Worm (Caenorhabditis elegans) whole organism, mixed stage, embryonic: Measurements from ENCODE around the gene F44E2.4.

Source experiments
- M03D4.4 ChIP-seq: sonication (generic microtip); optimal IDR thresholded peaks from 2 replicates; lab custom pipeline; 2017; ENCODE audit warnings: mild to moderate bottlenecking, missing genetic modification characterization, missing compliant biosample characterization
- bed-3 ChIP-seq: fragments of 200-800 bp; sonication (Bioruptor generic); optimal IDR thresholded peaks from 3 replicates; lab custom pipeline; 2018; ENCODE audit warnings: mild to moderate bottlenecking, missing genetic modification characterization, moderate library complexity, missing compliant biosample characterization
- blmp-1 ChIP-seq: fragments of 150-350 bp; optimal IDR thresholded peaks from 2 replicates; lab custom pipeline; 2014; ENCODE audit warnings: missing biosample characterization, missing genetic modification characterization
- ceh-39 ChIP-seq: fragments of 150-350 bp; optimal IDR thresholded peaks from 2 replicates; lab custom pipeline; 2014; ENCODE audit warnings: missing biosample characterization, missing genetic modification characterization
- ceh-43 ChIP-seq: fragments of 200-800 bp; sonication (Bioruptor generic); optimal IDR thresholded peaks from 2 replicates; lab custom pipeline; 2018; ENCODE audit warnings: mild to moderate bottlenecking, missing genetic modification characterization, moderate library complexity, missing compliant biosample characterization
- ceh-83 ChIP-seq: fragments of 200-800 bp; sonication (Bioruptor generic); optimal IDR thresholded peaks from 2 replicates; lab custom pipeline; 2018; ENCODE audit warnings: mild to moderate bottlenecking, missing genetic modification characterization, missing compliant biosample characterization
- ces-1 ChIP-seq: fragments of 150-350 bp; optimal IDR thresholded peaks from 2 replicates; lab custom pipeline; 2014; ENCODE audit warnings: missing biosample characterization, missing genetic modification reagents, missing genetic modification characterization
- drap-1 ChIP-seq: fragments of 200-800 bp; sonication (Bioruptor generic); optimal IDR thresholded peaks from 3 replicates; lab custom pipeline; 2018; ENCODE audit warnings: mild to moderate bottlenecking, missing genetic modification characterization, missing compliant biosample characterization
- elt-1 ChIP-seq: sonication (generic microtip); optimal IDR thresholded peaks from 2 replicates; lab custom pipeline; 2017; ENCODE audit warnings: missing genetic modification characterization, mild to moderate bottlenecking, missing compliant biosample characterization, antibody characterized with exemption, moderate library complexity, borderline replicate concordance; ENCODE audit not compliant: insufficient read depth
- elt-3 ChIP-seq: fragments of 150-350 bp; optimal IDR thresholded peaks from 2 replicates; lab custom pipeline; 2014; ENCODE audit warnings: missing biosample characterization, missing genetic modification characterization
- flh-1 ChIP-seq: fragments of 200-800 bp; sonication (Bioruptor generic); optimal IDR thresholded peaks from 2 replicates; lab custom pipeline; 2018; ENCODE audit warnings: mild to moderate bottlenecking, missing genetic modification characterization, moderate library complexity, missing compliant biosample characterization
- ham-2 ChIP-seq: fragments of 200-800 bp; sonication (Bioruptor generic); optimal IDR thresholded peaks from 2 replicates; lab custom pipeline; 2018; ENCODE audit warnings: mild to moderate bottlenecking, missing genetic modification characterization, missing compliant biosample characterization
- hlh-1 ChIP-seq: fragments of 150-350 bp; optimal IDR thresholded peaks from 2 replicates; lab custom pipeline; 2014; ENCODE audit warnings: missing biosample characterization, missing genetic modification reagents, missing genetic modification characterization
- lin-13 ChIP-seq: fragments of 150-350 bp; optimal IDR thresholded peaks from 2 replicates; lab custom pipeline; 2014; ENCODE audit warnings: missing biosample characterization, missing genetic modification characterization
- lin-32 ChIP-seq: fragments of 200-800 bp; sonication (Bioruptor generic); optimal IDR thresholded peaks from 2 replicates; lab custom pipeline; 2018; ENCODE audit warnings: mild to moderate bottlenecking, missing genetic modification characterization, missing compliant biosample characterization
- lsy-2 ChIP-seq: fragments of 150-350 bp; optimal IDR thresholded peaks from 2 replicates; lab custom pipeline; 2014; ENCODE audit warnings: missing biosample characterization, missing genetic modification characterization
- mab-5 ChIP-seq: fragments of 150-350 bp; optimal IDR thresholded peaks from 2 replicates; lab custom pipeline; 2014; ENCODE audit warnings: missing biosample characterization, missing genetic modification characterization
- mls-2 ChIP-seq: sonication (generic microtip); optimal IDR thresholded peaks from 2 replicates; lab custom pipeline; 2016; ENCODE audit warnings: mild to moderate bottlenecking, missing genetic modification characterization, moderate library complexity, missing compliant biosample characterization
- nhr-12 ChIP-seq: fragments of 150-350 bp; optimal IDR thresholded peaks from 2 replicates; lab custom pipeline; 2014; ENCODE audit warnings: missing biosample characterization, missing genetic modification characterization
- nhr-2 ChIP-seq: fragments of 150-350 bp; optimal IDR thresholded peaks from 2 replicates; lab custom pipeline; 2014; ENCODE audit warnings: missing biosample characterization, missing genetic modification characterization
- nhr-237 ChIP-seq: fragments of 150-350 bp; optimal IDR thresholded peaks from 2 replicates; lab custom pipeline; 2014; ENCODE audit warnings: missing biosample characterization, missing genetic modification characterization
- nhr-28 ChIP-seq: fragments of 150-350 bp; optimal IDR thresholded peaks from 2 replicates; lab custom pipeline; 2014; ENCODE audit warnings: missing biosample characterization, missing genetic modification characterization
- nhr-76 ChIP-seq: sonication (generic microtip); optimal IDR thresholded peaks from 2 replicates; lab custom pipeline; 2017; ENCODE audit warnings: missing biosample characterization, missing genetic modification characterization
- pha-4 ChIP-seq: fragments of 150-350 bp; optimal IDR thresholded peaks from 2 replicates; lab custom pipeline; 2018; ENCODE audit warnings: missing biosample characterization, missing genetic modification reagents, missing genetic modification characterization
- snpc-4 ChIP-seq: fragments of 150-350 bp; optimal IDR thresholded peaks from 2 replicates; lab custom pipeline; 2014; ENCODE audit warnings: missing biosample characterization, missing genetic modification characterization
- sptf-1 ChIP-seq: sonication (generic microtip); optimal IDR thresholded peaks from 2 replicates; lab custom pipeline; 2017; ENCODE audit warnings: mild to moderate bottlenecking, missing genetic modification characterization, moderate library complexity, missing compliant biosample characterization
- tbx-8 ChIP-seq: fragments of 200-800 bp; sonication (Bioruptor generic); optimal IDR thresholded peaks from 2 replicates; lab custom pipeline; 2018; ENCODE audit warnings: mild to moderate bottlenecking, missing genetic modification characterization, moderate library complexity, missing compliant biosample characterization
- unc-120 ChIP-seq: sonication (generic microtip); optimal IDR thresholded peaks from 2 replicates; lab custom pipeline; 2017; ENCODE audit warnings: missing genetic modification characterization, missing compliant biosample characterization; ENCODE audit not compliant: poor library complexity, severe bottlenecking
- unc-62 ChIP-seq: fragments of 150-350 bp; optimal IDR thresholded peaks from 2 replicates; lab custom pipeline; 2014; ENCODE audit warnings: missing biosample characterization, missing genetic modification reagents, missing genetic modification characterization
- zip-8 ChIP-seq: fragments of 150-350 bp; optimal IDR thresholded peaks from 2 replicates; lab custom pipeline; 2014; ENCODE audit warnings: missing biosample characterization, missing genetic modification characterization

Gene F44E2.4

ce11 chrIII:8839813-8840212, 1.6 kb upstream of the F44E2.4 start:
- TF ChIP-seq ham-2 (GFP tag; lab: Kevin White, UChicago) (peak; percentile 77), elt-1 (tag; lab: Kevin White, UChicago) (peak; percentile 26), mls-2 (tag; lab: Kevin White, UChicago) (no peak)

DNA sequence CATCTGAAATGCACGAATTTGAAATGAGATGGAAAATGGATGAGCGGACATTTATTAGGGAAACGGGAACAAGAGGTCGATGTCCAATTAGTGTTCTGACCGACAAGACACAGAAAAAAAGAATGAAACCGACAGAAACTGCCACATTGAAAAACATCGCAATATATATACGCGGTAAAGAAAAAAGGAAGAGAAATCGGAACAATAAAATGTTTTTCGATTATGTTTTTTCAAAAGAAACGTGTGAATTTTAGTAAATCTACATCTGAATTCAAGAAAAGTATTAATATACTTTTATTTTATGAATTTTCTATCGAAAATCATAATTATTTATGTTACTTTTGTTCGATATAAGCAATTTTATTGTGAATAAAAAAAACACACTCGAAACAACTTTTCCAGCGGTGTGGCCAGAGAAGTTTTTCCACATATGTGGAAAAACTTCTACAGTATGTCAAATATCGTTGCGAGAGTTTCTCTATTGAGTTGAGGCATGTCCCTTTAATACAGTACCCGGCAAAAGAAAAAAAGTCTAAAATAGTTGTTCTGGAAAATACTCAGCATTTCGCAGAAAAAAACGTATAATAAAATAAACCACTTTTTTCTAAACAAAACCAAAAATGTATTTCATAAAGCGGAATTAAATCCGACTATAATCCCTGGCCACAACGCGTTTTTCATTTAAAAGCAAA, 7.0 kb downstream of the F44E2.4 start, which contains the start of gene F44E2.10:
F44E2.10 (minus strand) TSS at position 51 of the 692 bp plus-strand sequence.
- no peak for TF ChIP-seq M03D4.4
- TF ChIP-seq drap-1 (GFP tag; lab: Kevin White, UChicago): no peak
- TF ChIP-seq unc-62: no peak
- TF ChIP-seq ceh-83 (GFP tag; lab: Kevin White, UChicago): no peak
- no peak for TF ChIP-seq snpc-4 (tag; lab: Kevin White, UChicago)
- no peak for TF ChIP-seq mab-5 (tag; lab: Kevin White, UChicago)
- TF ChIP-seq nhr-237 (tag; lab: Kevin White, UChicago): no peak
- TF ChIP-seq nhr-12 (tag; lab: Kevin White, UChicago): no peak
- no peak for TF ChIP-seq hlh-1 (tag; lab: Kevin White, UChicago)
- TF ChIP-seq tbx-8 (GFP tag; lab: Kevin White, UChicago): no peak
- no peak for TF ChIP-seq ceh-43
- no peak for TF ChIP-seq ceh-39 (tag; lab: Kevin White, UChicago)
- TF ChIP-seq flh-1: no peak

- TF ChIP-seq hlh-1 (tag; lab: Kevin White, UChicago) (peak; percentile 12), zip-8 (tag; lab: Kevin White, UChicago) (no peak), pha-4 (tag; lab: Kevin White, UChicago) (no peak), nhr-2 (tag; lab: Kevin White, UChicago) (no peak), ces-1 (GFP tag; lab: Kevin White, UChicago) (peak; percentile 93)
Observed at ce11 chrIII:8829245-8829644, 9.0 kb downstream of the F44E2.4 start, which contains the start of gene F44E2.3. Gene F44E2.3 (minus strand): TSS chrIII:8829305.

ce11 chrIII:8827128-8827527, 11.1 kb downstream of the F44E2.4 start, which contains the start of gene F54F2.9:
Gene F54F2.9 (minus strand): TSS chrIII:8827228.
- TF ChIP-seq elt-3 (tag; lab: Kevin White, UChicago): no peak
- no peak for TF ChIP-seq nhr-28 (tag; lab: Kevin White, UChicago)
- TF ChIP-seq drap-1 (GFP tag; lab: Kevin White, UChicago): no peak
- no peak for TF ChIP-seq mls-2 (tag; lab: Kevin White, UChicago)
- TF ChIP-seq tbx-8 (GFP tag; lab: Kevin White, UChicago): no peak
- TF ChIP-seq sptf-1 (tag; lab: Kevin White, UChicago): no peak
- TF ChIP-seq, all 35 proteins: peak for 0

DNA sequence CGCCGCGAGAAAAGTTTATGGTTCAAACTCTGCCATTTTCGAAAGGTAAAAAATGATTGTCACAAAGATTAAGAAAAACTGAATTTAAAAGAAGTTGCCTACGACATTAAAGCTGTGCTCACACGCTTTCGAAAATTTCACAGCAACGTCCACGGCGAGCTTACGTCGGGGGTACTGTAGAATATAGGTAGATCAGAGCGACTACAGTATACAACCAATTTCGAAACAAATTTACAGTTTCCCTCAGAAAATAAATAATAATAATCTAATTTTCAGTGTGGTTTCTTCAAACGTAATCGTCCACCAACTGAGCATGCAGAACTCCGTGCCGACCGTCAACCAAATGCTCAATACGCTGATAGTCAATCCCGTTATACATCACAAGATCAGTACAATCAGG, 13.7 kb downstream of the F44E2.4 start:
- TF ChIP-seq unc-120 (no peak), bed-3 (no peak), mls-2 (tag; lab: Kevin White, UChicago) (no peak), drap-1 (GFP tag; lab: Kevin White, UChicago) (no peak), M03D4.4 (no peak), blmp-1 (tag; lab: Kevin White, UChicago) (no peak), lin-32 (GFP tag; lab: Kevin White, UChicago) (no peak), ceh-83 (GFP tag; lab: Kevin White, UChicago) (no peak), nhr-28 (tag; lab: Kevin White, UChicago) (no peak), nhr-237 (tag; lab: Kevin White, UChicago) (no peak), pha-4 (tag; lab: Kevin White, UChicago) (no peak), lsy-2 (tag; lab: Kevin White, UChicago) (no peak), nhr-12 (tag; lab: Kevin White, UChicago) (no peak), lin-13 (tag; lab: Kevin White, UChicago) (no peak), snpc-4 (tag; lab: Kevin White, UChicago) (no peak), zip-8 (tag; lab: Kevin White, UChicago) (no peak), unc-62 (no peak), ceh-39 (tag; lab: Kevin White, UChicago) (no peak), nhr-76 (tag; lab: Kevin White, UChicago) (no peak)
